Fruit fly (Drosophila melanogaster): ENCODE measurements around the gene viaf.

Gene viaf

dm6 chr3L:11947357-11947756, 45.6 kb downstream of the viaf start, which contains the start of gene CG7252 (continued):
- TF ChIP-seq grn (GFP tag; optimal IDR thresholded peaks at IDR 0.05) (peak; percentile 82), Spps (tag; optimal IDR thresholded peaks at IDR 0.05) (no peak)

- TF ChIP-seq gcm (GFP tag; optimal IDR thresholded peaks at IDR 0.05) (no peak), CG8388 (GFP tag; optimal IDR thresholded peaks at IDR 0.05) (peak; percentile 6), NFAT (GFP tag; IDR thresholded peaks at IDR 0.05) (no peak)
Observed at dm6 chr3L:11944752-11945151, 48.2 kb downstream of the viaf start, which contains the start of gene CG5883. CG5883 (minus strand) TSS chr3L:11944852.

Data from whole organism, embryonic.